Worm (Caenorhabditis elegans) whole organism, midembryonic: ENCODE results near the gene pcca-1.
"Not testable (repeated sequence)": the region's sequence is repeated elsewhere in the genome, so short reads cannot be mapped to it uniquely, and the experiment has no call there.

Source experiments
- T22C8.4 ChIP-seq: fragments of 200-800 bp; sonication (Bioruptor generic); IDR thresholded peaks from 2 replicates; pipeline ENCODE4 v1.3.6; 2022; ENCODE audit warnings: missing genetic modification characterization, missing compliant biosample characterization
- cog-1 ChIP-seq: sonication (generic microtip); optimal IDR thresholded peaks from 2 replicates; lab custom pipeline; 2016; ENCODE audit warnings: missing genetic modification characterization, missing compliant biosample characterization
- flt-1 ChIP-seq: fragments of 200-800 bp; sonication (Bioruptor generic); IDR thresholded peaks from 2 replicates; pipeline ENCODE4 v1.3.6; 2022; ENCODE audit warnings: missing genetic modification characterization, missing compliant biosample characterization
- klf-2 ChIP-seq: fragments of 200-800 bp; sonication (Bioruptor generic); conservative IDR thresholded peaks from 2 replicates; pipeline ENCODE4 v1.3.6; 2022; ENCODE audit warnings: missing genetic modification reagents, missing genetic modification characterization, missing compliant biosample characterization
- med-1 ChIP-seq: sonication (generic microtip); optimal IDR thresholded peaks from 2 replicates; lab custom pipeline; 2017; ENCODE audit warnings: missing genetic modification characterization, mild to moderate bottlenecking, missing compliant biosample characterization, antibody characterized with exemption, missing genetic modification reagents; ENCODE audit not compliant: insufficient read depth
- ref-1 ChIP-seq: fragments of 200-800 bp; sonication (Bioruptor generic); conservative IDR thresholded peaks from 2 replicates; pipeline ENCODE4 v1.3.6; 2022; ENCODE audit warnings: missing genetic modification reagents, missing genetic modification characterization, missing compliant biosample characterization
- tab-1 ChIP-seq: fragments of 200-800 bp; sonication (Bioruptor generic); IDR thresholded peaks from 2 replicates; pipeline ENCODE4 v1.3.6; 2022; ENCODE audit warnings: missing genetic modification characterization, missing compliant biosample characterization
- ztf-23 ChIP-seq: fragments of 200-800 bp; sonication (Bioruptor generic); IDR thresholded peaks from 2 replicates; pipeline ENCODE4 v1.3.6; 2022; ENCODE audit warnings: missing genetic modification reagents, missing genetic modification characterization, missing compliant biosample characterization
- ztf-29 ChIP-seq: fragments of 200-800 bp; sonication (Bioruptor generic); IDR thresholded peaks from 2 replicates; pipeline ENCODE4 v1.3.6; 2022; ENCODE audit warnings: missing genetic modification reagents, missing genetic modification characterization, missing compliant biosample characterization

Gene pcca-1

ce11 chrX:7678437-7679139 is 17.8 kb upstream of the pcca-1 start:
- TF ChIP-seq tab-1 (no peak), klf-2 (no peak), cog-1 (tag; lab: Kevin White, UChicago) (no peak)

DNA sequence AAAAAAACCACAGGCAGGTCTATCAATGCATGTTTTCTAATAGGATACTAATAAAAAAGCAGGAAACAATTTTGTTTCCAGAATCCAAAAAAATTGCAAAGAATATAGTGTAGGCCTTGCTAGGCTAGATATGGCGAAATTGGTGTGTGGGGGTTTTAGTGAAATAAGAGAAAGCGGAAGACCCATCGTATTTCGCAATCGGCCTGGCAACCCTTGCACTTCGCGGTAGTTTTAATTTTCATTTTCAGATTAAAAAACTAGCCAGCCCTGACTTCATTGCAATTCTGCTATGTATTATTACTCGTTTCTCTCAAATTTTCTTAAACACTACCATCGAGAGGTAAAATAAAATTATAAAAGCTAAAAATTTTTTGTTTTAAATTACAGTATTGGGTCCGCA is 14.1 kb upstream of the pcca-1 start:
- TF ChIP-seq ref-1 (no peak), med-1 (GFP tag; lab: Kevin White, UChicago) (no peak), cog-1 (tag; lab: Kevin White, UChicago) (no peak), ztf-23 (no peak), flt-1 (GFP tag; lab: Robert Waterston, UW) (no peak), ztf-29 (no peak), klf-2 (no peak), tab-1 (no peak), T22C8.4 (GFP tag; lab: Robert Waterston, UW) (no peak)

DNA sequence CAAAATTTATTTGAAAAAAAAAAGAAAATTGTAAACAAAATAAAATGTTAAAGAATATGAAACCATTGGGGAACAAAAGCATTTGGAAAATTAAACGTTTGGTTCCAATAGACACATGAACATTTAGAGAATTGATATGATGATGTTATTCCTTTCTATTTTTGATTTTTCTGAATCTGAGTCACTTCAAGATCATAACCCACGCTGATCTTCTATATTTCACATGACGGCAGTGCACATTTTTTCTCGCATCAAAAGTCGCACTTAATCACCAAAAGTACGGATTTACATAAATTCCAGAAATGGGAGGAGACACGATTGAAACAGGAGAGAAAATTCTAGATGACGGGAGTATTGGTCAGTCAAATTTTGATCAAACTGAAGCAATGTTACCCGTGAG is 11.9 kb upstream of the pcca-1 start, which contains the start of gene F27D9.2:
TSS of gene F27D9.2 (plus strand) at position 301 of the 400 bp plus-strand sequence.
- TF ChIP-seq flt-1 (GFP tag; lab: Robert Waterston, UW), result no peak
- TF ChIP-seq tab-1, result no peak

- TF ChIP-seq med-1 (GFP tag; lab: Kevin White, UChicago) (no peak), T22C8.4 (GFP tag; lab: Robert Waterston, UW) (no peak), flt-1 (GFP tag; lab: Robert Waterston, UW) (no peak), ztf-23 (no peak), ztf-29 (no peak)
These were observed 9.9 kb upstream of the pcca-1 start, which contains the start of gene F27D9.7 for ce11 chrX:7670655-7671054. F27D9.7 (minus strand) TSS chrX:7670755.

- TF ChIP-seq flt-1 (GFP tag; lab: Robert Waterston, UW) (no peak), ref-1 (no peak), ztf-29 (no peak), T22C8.4 (GFP tag; lab: Robert Waterston, UW) (no peak), ztf-23 (no peak), klf-2 (no peak), tab-1 (no peak), cog-1 (tag; lab: Kevin White, UChicago) (no peak), med-1 (GFP tag; lab: Kevin White, UChicago) (no peak)
These were observed 6.8 kb upstream of the pcca-1 start, which contains the start of gene F27D9.13 for ce11 chrX:7667394-7668089. F27D9.13 (minus strand) TSS chrX:7667444.

DNA sequence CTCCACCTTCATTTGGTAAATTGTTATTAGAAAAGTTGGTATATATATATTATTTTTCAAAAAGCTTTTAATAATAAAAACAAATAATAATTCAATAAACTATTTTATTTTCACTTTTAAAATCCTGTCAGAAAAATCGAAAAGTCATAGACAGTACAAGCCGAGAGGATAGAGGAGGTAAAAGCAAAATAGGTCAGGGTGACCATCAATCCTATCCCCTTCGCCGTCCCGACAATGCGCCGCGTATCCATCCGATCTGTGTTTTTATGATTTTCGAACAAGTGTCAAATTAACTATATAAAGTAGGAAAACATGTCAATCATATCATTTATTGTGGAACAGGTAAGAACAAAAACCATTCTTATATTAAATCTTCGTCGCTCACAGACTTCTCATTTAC is 4.6 kb upstream of the pcca-1 start:
- TF ChIP-seq tab-1, result no peak
- no peak for TF ChIP-seq flt-1 (GFP tag; lab: Robert Waterston, UW)
- TF ChIP-seq ztf-29, result no peak
- no peak for TF ChIP-seq klf-2
- TF ChIP-seq med-1 (GFP tag; lab: Kevin White, UChicago), result no peak
- no peak for TF ChIP-seq cog-1 (tag; lab: Kevin White, UChicago)
- TF ChIP-seq ref-1, result no peak
- TF ChIP-seq ztf-23, result no peak
- TF ChIP-seq T22C8.4 (GFP tag; lab: Robert Waterston, UW), result no peak

ce11 chrX:7664819-7665218 is 4.0 kb upstream of the pcca-1 start, which contains the start of gene dhs-29:
dhs-29 (minus strand) TSS chrX:7664919.
- not testable (repeated sequence) for TF ChIP-seq med-1 (GFP tag; lab: Kevin White, UChicago); cog-1 (tag; lab: Kevin White, UChicago); tab-1

- TF ChIP-seq flt-1 (GFP tag; lab: Robert Waterston, UW) (no peak), T22C8.4 (GFP tag; lab: Robert Waterston, UW) (no peak), ref-1 (no peak), ztf-23 (no peak), ztf-29 (no peak), med-1 (GFP tag; lab: Kevin White, UChicago) (no peak), cog-1 (tag; lab: Kevin White, UChicago) (no peak), tab-1 (no peak), klf-2 (no peak)
These were observed 3.6 kb upstream of the pcca-1 start for ce11 chrX:7664419-7664818.

- TF ChIP-seq T22C8.4 (GFP tag; lab: Robert Waterston, UW), result no peak
- no peak for TF ChIP-seq ref-1
- no peak for TF ChIP-seq flt-1 (GFP tag; lab: Robert Waterston, UW)
- TF ChIP-seq med-1 (GFP tag; lab: Kevin White, UChicago), result no peak
- TF ChIP-seq cog-1 (tag; lab: Kevin White, UChicago), result no peak
- no peak for TF ChIP-seq tab-1
- TF ChIP-seq klf-2, result no peak
- no peak for TF ChIP-seq ztf-29
- no peak for TF ChIP-seq ztf-23
These were observed 1.7 kb upstream of the pcca-1 start for ce11 chrX:7662532-7662931.

ce11 chrX:7661628-7662027 is 842 bp upstream of the pcca-1 start:
- no peak for TF ChIP-seq T22C8.4 (GFP tag; lab: Robert Waterston, UW)
- TF ChIP-seq flt-1 (GFP tag; lab: Robert Waterston, UW), result no peak
- TF ChIP-seq cog-1 (tag; lab: Kevin White, UChicago), result no peak
- no peak for TF ChIP-seq ztf-23
- TF ChIP-seq tab-1, result no peak
- no peak for TF ChIP-seq med-1 (GFP tag; lab: Kevin White, UChicago)
